Fruit fly (Drosophila melanogaster): Measurements from ENCODE around the gene CG3061.

CG3061 gene

DNA sequence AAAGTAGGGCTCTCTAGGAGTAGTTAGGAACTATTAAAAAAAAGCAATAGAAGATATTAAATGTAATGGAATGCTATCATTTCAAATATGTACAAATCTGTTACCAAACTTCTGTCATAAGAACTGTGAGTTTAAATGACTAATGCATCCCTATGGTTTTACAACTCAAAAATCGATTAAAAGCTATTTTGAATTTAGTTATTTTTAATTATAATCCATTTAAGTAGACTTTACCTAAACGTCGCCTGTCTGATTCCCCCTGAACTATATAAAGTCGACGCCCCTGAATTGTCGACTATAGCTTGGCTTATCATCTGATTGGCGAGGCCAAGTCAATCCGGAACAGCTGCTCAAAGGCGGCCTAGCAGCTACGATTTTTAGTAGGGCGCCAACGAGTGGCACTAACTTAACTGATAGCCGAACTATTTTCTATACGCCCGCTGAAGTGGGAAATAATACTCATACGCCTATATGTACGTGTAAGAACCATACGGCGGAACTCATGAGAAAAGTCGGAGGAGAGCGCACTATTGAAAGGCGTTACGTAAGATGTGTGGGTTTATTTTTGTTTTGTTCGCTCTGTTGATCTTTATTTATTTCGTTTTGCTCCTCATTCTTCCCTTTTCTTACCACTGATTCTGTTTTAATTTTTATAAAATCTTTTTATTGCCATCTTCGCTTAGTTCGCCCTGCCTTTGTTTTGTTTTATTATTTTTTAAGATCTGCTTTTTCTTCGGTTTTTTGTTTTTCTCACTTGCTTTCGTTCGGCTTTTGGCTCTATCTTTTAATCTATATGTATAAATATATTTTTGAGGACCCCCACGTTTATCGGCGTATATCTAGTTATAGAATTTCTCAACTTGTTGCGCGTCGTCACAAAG lies 30.1 kb downstream of the CG3061 start (continued):
- peak; percentile 30 for TF ChIP-seq CG10274 (GFP tag; optimal IDR thresholded peaks at IDR 0.05)
- TF ChIP-seq grau (tag; optimal IDR thresholded peaks at IDR 0.05), result peak; percentile 59
- no peak for TF ChIP-seq zf30C (GFP tag; optimal IDR thresholded peaks at IDR 0.05)
- TF ChIP-seq tin (GFP tag; optimal IDR thresholded peaks at IDR 0.05), result peak; percentile 39
- 0 out of 2 replicates have a peak, but pooled peaks have one; percentile 14 for TF ChIP-seq esg (GFP tag; conservative IDR thresholded peaks at IDR 0.05)
- no peak for TF ChIP-seq CG11398 (GFP tag; optimal IDR thresholded peaks at IDR 0.05)
- no peak for TF ChIP-seq CG17186 (GFP tag; optimal IDR thresholded peaks at IDR 0.05)
- peak; percentile 97 for TF ChIP-seq CG13894 (tag; optimal IDR thresholded peaks at IDR 0.05)
- TF ChIP-seq CG31224 (GFP tag; IDR thresholded peaks at IDR 0.05), result no peak
- peak; percentile 30 for TF ChIP-seq CG15269 (tag; optimal IDR thresholded peaks at IDR 0.05)
- peak; percentile 60; the same call in 1 of the 2 replicates for TF ChIP-seq Rfx (GFP tag; IDR thresholded peaks at IDR 0.05)
- TF ChIP-seq slbo (GFP tag; IDR thresholded peaks at IDR 0.05), result peak; percentile 60; the same call in 1 of the 2 replicates
- TF ChIP-seq CG14667 (GFP tag; IDR thresholded peaks at IDR 0.05), result no peak
- no peak for TF ChIP-seq Poxn (GFP tag; IDR thresholded peaks at IDR 0.05)
- no peak for TF ChIP-seq Six4 (GFP tag; optimal IDR thresholded peaks at IDR 0.05)
- no peak for TF ChIP-seq salm (tag; optimal IDR thresholded peaks at IDR 0.05)
- TF ChIP-seq MTF-1 (GFP tag; optimal IDR thresholded peaks at IDR 0.05; ENCODE audit: borderline replicate concordance), result no peak
- TF ChIP-seq CG31388 (GFP tag; optimal IDR thresholded peaks at IDR 0.05), result no peak
- peak; percentile 72 for TF ChIP-seq CG18599 (GFP tag; optimal IDR thresholded peaks at IDR 0.05)
- TF ChIP-seq Usf (GFP tag; optimal IDR thresholded peaks at IDR 0.05), result peak; percentile 6
- TF ChIP-seq CG3726 (GFP tag; IDR thresholded peaks at IDR 0.05), result no peak
- TF ChIP-seq CG13296 (GFP tag; optimal IDR thresholded peaks at IDR 0.05), result peak; percentile 31
- TF ChIP-seq CG2120 (GFP tag; optimal IDR thresholded peaks at IDR 0.05), result peak; percentile 67
- TF ChIP-seq CG9797 (GFP tag; optimal IDR thresholded peaks at IDR 0.05), result no peak
- peak; percentile 27 for TF ChIP-seq CG10543 (GFP tag; optimal IDR thresholded peaks at IDR 0.05)
- TF ChIP-seq CG17385 (GFP tag; optimal IDR thresholded peaks at IDR 0.05), result peak; percentile 9
- TF ChIP-seq ato (GFP tag; IDR thresholded peaks at IDR 0.05; ENCODE audit: partially characterized antibody), result no peak
- no peak for TF ChIP-seq vnd (GFP tag; IDR thresholded peaks at IDR 0.05; ENCODE audit: partially characterized antibody)
- peak; percentile 25 for TF ChIP-seq CG4424 (GFP tag; optimal IDR thresholded peaks at IDR 0.05)
- peak; percentile 23 for TF ChIP-seq CG12391 (tag; optimal IDR thresholded peaks at IDR 0.05)
- peak; percentile 43 for TF ChIP-seq CG7839 (tag; optimal IDR thresholded peaks at IDR 0.05)
- peak; percentile 42 for TF ChIP-seq Sox102F (GFP tag; optimal IDR thresholded peaks at IDR 0.05)
- TF ChIP-seq lmd (GFP tag; IDR thresholded peaks at IDR 0.05), result peak; percentile 39; the same call in 1 of the 2 replicates
- peak; percentile 56 for TF ChIP-seq Asciz (GFP tag; optimal IDR thresholded peaks at IDR 0.05)
- peak; percentile 35 for TF ChIP-seq ftz-f1 (GFP tag; optimal IDR thresholded peaks at IDR 0.05)
- peak; percentile 35 for TF ChIP-seq CG18619 (GFP tag; optimal IDR thresholded peaks at IDR 0.05)
- peak; percentile 74 for TF ChIP-seq sug (tag; optimal IDR thresholded peaks at IDR 0.05)
- peak; percentile 46; the same call in 1 of the 2 replicates for TF ChIP-seq CG9932 (GFP tag; IDR thresholded peaks at IDR 0.05)
- peak; percentile 54 for TF ChIP-seq Sox100B (GFP tag; optimal IDR thresholded peaks at IDR 0.05)
- TF ChIP-seq CG6689 (GFP tag; IDR thresholded peaks at IDR 0.05), result peak; percentile 43
- TF ChIP-seq wor (GFP tag; IDR thresholded peaks at IDR 0.05), result no peak
- peak; percentile 15 for TF ChIP-seq CG12155 (GFP tag; optimal IDR thresholded peaks at IDR 0.05)
- TF ChIP-seq Trl (optimal IDR thresholded peaks at IDR 0.05), result peak; percentile 5 to 17
- no peak for TF ChIP-seq Trl (GFP tag; optimal IDR thresholded peaks at IDR 0.05)
- peak; percentile 11; the same call in 1 of the 2 replicates for TF ChIP-seq CG14441 (GFP tag; IDR thresholded peaks at IDR 0.05)
- peak; percentile 12 for TF ChIP-seq slou (GFP tag; optimal IDR thresholded peaks at IDR 0.05)
- peak; percentile 16 to 20 for TF ChIP-seq bsh (GFP tag; optimal IDR thresholded peaks at IDR 0.05)
- peak; percentile 45 for TF ChIP-seq CG30403 (GFP tag; optimal IDR thresholded peaks at IDR 0.05)
